Fruit fly (Drosophila melanogaster): ENCODE measurements around the gene Der-2.

The Der-2 gene

dm6 chr3R:16449187-16449973 is 34.6 kb downstream of the Der-2 start (continued):
- peak; percentile 96 for TF ChIP-seq Sox15 (GFP tag; optimal IDR thresholded peaks at IDR 0.05)
- TF ChIP-seq Lpt (GFP tag; optimal IDR thresholded peaks at IDR 0.05), result peak; percentile 97
- peak; percentile 99 for TF ChIP-seq Hr4 (GFP tag; optimal IDR thresholded peaks at IDR 0.05)
- peak; percentile 97 for TF ChIP-seq dac (GFP tag; optimal IDR thresholded peaks at IDR 0.05)
- TF ChIP-seq fd59A (GFP tag; optimal IDR thresholded peaks at IDR 0.05), result peak; percentile 99
- peak; percentile 93 for TF ChIP-seq Hr39 (GFP tag; optimal IDR thresholded peaks at IDR 0.05)
- peak; percentile 97 for TF ChIP-seq CG7368 (GFP tag; optimal IDR thresholded peaks at IDR 0.05)
- TF ChIP-seq CG8319 (GFP tag; optimal IDR thresholded peaks at IDR 0.05), result peak; percentile 95
- peak; percentile 97 for TF ChIP-seq OdsH (GFP tag; optimal IDR thresholded peaks at IDR 0.05)
- peak; percentile 97 to 99 for TF ChIP-seq salr (GFP tag; optimal IDR thresholded peaks at IDR 0.05)
- TF ChIP-seq Eip78C (GFP tag), result peak; percentile 99
- TF ChIP-seq CG1621 (tag; optimal IDR thresholded peaks at IDR 0.05), result peak; percentile 98
- TF ChIP-seq CG31627 (GFP tag; optimal IDR thresholded peaks at IDR 0.05), result peak; percentile 92
- TF ChIP-seq CG3032 (tag; optimal IDR thresholded peaks at IDR 0.05), result peak; percentile 99
- peak; percentile 99 for TF ChIP-seq pdm3 (GFP tag; optimal IDR thresholded peaks at IDR 0.05)
- peak; percentile 94 for TF ChIP-seq lz (GFP tag; optimal IDR thresholded peaks at IDR 0.05)
- peak; percentile 93 for TF ChIP-seq CG11762 (GFP tag; optimal IDR thresholded peaks at IDR 0.05; ENCODE audit: insufficient read depth)
- TF ChIP-seq Eip75B (GFP tag; optimal IDR thresholded peaks at IDR 0.05), result peak; percentile 99
- peak; percentile 92 for TF ChIP-seq topi (GFP tag; optimal IDR thresholded peaks at IDR 0.05)
- TF ChIP-seq cyc (GFP tag; optimal IDR thresholded peaks at IDR 0.05), result peak; percentile 95
- TF ChIP-seq net (GFP tag; optimal IDR thresholded peaks at IDR 0.05), result peak; percentile 97
- peak; percentile 98 for TF ChIP-seq CG11294 (GFP tag; IDR thresholded peaks at IDR 0.05)
- peak; percentile 97 for TF ChIP-seq CG9139 (GFP tag; optimal IDR thresholded peaks at IDR 0.05)
- TF ChIP-seq svp (GFP tag), result peak; percentile 93
- TF ChIP-seq CG32006 (GFP tag; optimal IDR thresholded peaks at IDR 0.05), result peak; percentile 99
- peak; percentile 98 for TF ChIP-seq acj6 (GFP tag; optimal IDR thresholded peaks at IDR 0.05)
- peak; percentile 98 for TF ChIP-seq CG6808 (GFP tag; optimal IDR thresholded peaks at IDR 0.05)
- peak; percentile 98 for TF ChIP-seq dsx (GFP tag; optimal IDR thresholded peaks at IDR 0.05; ENCODE audit: poor library complexity, severe bottlenecking)
- peak; percentile 67 for TF ChIP-seq fkh (GFP tag; optimal IDR thresholded peaks at IDR 0.05)
- TF ChIP-seq eg (GFP tag; IDR thresholded peaks at IDR 0.05), result peak; percentile 99
- TF ChIP-seq CG11902 (GFP tag; optimal IDR thresholded peaks at IDR 0.05), result peak; percentile 99
- TF ChIP-seq CG3919 (GFP tag; optimal IDR thresholded peaks at IDR 0.05), result peak; percentile 99
- peak; percentile 37 for TF ChIP-seq CG6854 (GFP tag; optimal IDR thresholded peaks at IDR 0.05)

dm6 chr3R:16448378-16449134 is 35.5 kb downstream of the Der-2 start:
- TF ChIP-seq OdsH (GFP tag; optimal IDR thresholded peaks at IDR 0.05) (no peak), pdm3 (GFP tag; optimal IDR thresholded peaks at IDR 0.05) (no peak), CG3919 (GFP tag; optimal IDR thresholded peaks at IDR 0.05) (no peak), CG6276 (GFP tag; optimal IDR thresholded peaks at IDR 0.05) (peak; percentile 93), net (GFP tag; optimal IDR thresholded peaks at IDR 0.05) (no peak), Met (GFP tag; optimal IDR thresholded peaks at IDR 0.05) (no peak), CG11294 (GFP tag; IDR thresholded peaks at IDR 0.05) (peak; percentile 79), CG10669 (GFP tag; optimal IDR thresholded peaks at IDR 0.05) (no peak), CG8319 (GFP tag; optimal IDR thresholded peaks at IDR 0.05) (no peak), Hr4 (GFP tag; optimal IDR thresholded peaks at IDR 0.05) (peak; percentile 57), ss (GFP tag; optimal IDR thresholded peaks at IDR 0.05) (peak in 1 of 2 experiments; percentile 86), topi (GFP tag; optimal IDR thresholded peaks at IDR 0.05) (no peak), fkh (GFP tag; optimal IDR thresholded peaks at IDR 0.05) (no peak), CG1621 (tag; optimal IDR thresholded peaks at IDR 0.05) (peak; percentile 61), CG31627 (GFP tag; optimal IDR thresholded peaks at IDR 0.05) (no peak), Gug (GFP tag; IDR thresholded peaks at IDR 0.05) (peak; percentile 92), acj6 (GFP tag; optimal IDR thresholded peaks at IDR 0.05) (no peak), Sox15 (GFP tag; optimal IDR thresholded peaks at IDR 0.05) (no peak), CG34406 (GFP tag; optimal IDR thresholded peaks at IDR 0.05) (no peak), fd59A (GFP tag; optimal IDR thresholded peaks at IDR 0.05) (no peak), CG6808 (GFP tag; optimal IDR thresholded peaks at IDR 0.05) (peak; percentile 79), Hr39 (GFP tag; optimal IDR thresholded peaks at IDR 0.05) (no peak), CG15336 (GFP tag; IDR thresholded peaks at IDR 0.05) (peak; percentile 88), Eip75B (GFP tag; optimal IDR thresholded peaks at IDR 0.05) (no peak), lz (GFP tag; optimal IDR thresholded peaks at IDR 0.05) (no peak), CG8632 (GFP tag; optimal IDR thresholded peaks at IDR 0.05) (no peak), Eip93F (GFP tag; optimal IDR thresholded peaks at IDR 0.05) (no peak), CG11902 (GFP tag; optimal IDR thresholded peaks at IDR 0.05) (no peak), achi (GFP tag; optimal IDR thresholded peaks at IDR 0.05) (no peak), CG9139 (GFP tag; optimal IDR thresholded peaks at IDR 0.05) (no peak), Ets21C (GFP tag; optimal IDR thresholded peaks at IDR 0.05) (no peak), cyc (GFP tag; optimal IDR thresholded peaks at IDR 0.05) (no peak)

Measured in whole organism, prepupa.